Fruit fly (Drosophila melanogaster) whole organism, wandering third instar larva: ENCODE results near the gene PolD2.

ENCODE experiments used
- Abd-B ChIP-seq: fragments of >200 bp; optimal IDR thresholded peaks from 2 replicates; lab custom pipeline; 2017; ENCODE audit warnings: missing biosample characterization, missing genetic modification characterization
- CG32264 ChIP-seq: fragments of 200-800 bp; sonication (Bioruptor generic); optimal IDR thresholded peaks from 2 replicates; lab custom pipeline; 2016; ENCODE audit warnings: missing biosample characterization, missing genetic modification characterization
- CG9705 ChIP-seq: fragments of 200-800 bp; sonication (Bioruptor generic); optimal IDR thresholded peaks from 2 replicates; lab custom pipeline; 2018; ENCODE audit warnings: missing biosample characterization, mild to moderate bottlenecking, missing genetic modification characterization
- Dfd ChIP-seq: fragments of >200 bp; optimal IDR thresholded peaks from 2 replicates; lab custom pipeline; 2017; ENCODE audit warnings: missing biosample characterization, missing genetic modification characterization
- Dif ChIP-seq: fragments of 200-275, 200-300 bp; sonication (Bioruptor generic); optimal IDR thresholded peaks from 2 replicates; lab custom pipeline; 2018; ENCODE audit warnings: missing biosample characterization, missing genetic modification characterization; ENCODE audit not compliant: partially characterized antibody
- GATAd ChIP-seq: sonication (Bioruptor generic); optimal IDR thresholded peaks from 2 replicates; lab custom pipeline; 2016; ENCODE audit warnings: missing biosample characterization, missing genetic modification characterization
- HLH106 ChIP-seq: fragments of 200-800 bp; optimal IDR thresholded peaks from 3 replicates; lab custom pipeline; 2019; ENCODE audit warnings: missing biosample characterization, mild to moderate bottlenecking, missing genetic modification characterization, moderate library complexity
- Hnf4 ChIP-seq: fragments of 200-800 bp; sonication (Bioruptor generic); optimal IDR thresholded peaks from 2 replicates; lab custom pipeline; 2016; ENCODE audit warnings: missing biosample characterization, mild to moderate bottlenecking, missing genetic modification characterization
- Hr78 ChIP-seq: fragments of >200 bp; optimal IDR thresholded peaks from 2 replicates; lab custom pipeline; 2017; ENCODE audit warnings: missing biosample characterization, missing genetic modification characterization
- Hr83 ChIP-seq: fragments of 200-300 bp; sonication (Bioruptor generic); optimal IDR thresholded peaks from 2 replicates; lab custom pipeline; 2016; ENCODE audit warnings: missing biosample characterization, mild to moderate bottlenecking, missing genetic modification characterization, moderate library complexity; ENCODE audit not compliant: poor library complexity, severe bottlenecking
- Jra ChIP-seq: sonication (Bioruptor generic); optimal IDR thresholded peaks from 2 replicates; lab custom pipeline; 2016; ENCODE audit warnings: missing biosample characterization, missing genetic modification characterization
- Mio ChIP-seq: sonication (Bioruptor generic); optimal IDR thresholded peaks from 2 replicates; lab custom pipeline; 2016; ENCODE audit warnings: missing biosample characterization, missing genetic modification characterization
- Myc ChIP-seq: fragments of >200 bp; optimal IDR thresholded peaks from 2 replicates; lab custom pipeline; 2017
- N ChIP-seq: fragments of >200 bp; optimal IDR thresholded peaks from 2 replicates; lab custom pipeline; 2018; ENCODE audit warnings: missing biosample characterization, missing external identifiers, missing genetic modification characterization
- OdsH ChIP-seq: fragments of 200-800 bp; sonication (Bioruptor generic); optimal IDR thresholded peaks from 2 replicates; lab custom pipeline; 2016; ENCODE audit warnings: missing biosample characterization, mild to moderate bottlenecking, missing genetic modification characterization
- Rel ChIP-seq, 2 experiments: fragments of 200-800 bp; sonication (Bioruptor generic) in 1 of 2; optimal IDR thresholded peaks; 2 replicates in 1 of 2; 3 replicates in 1 of 2; lab custom pipeline; 2016 to 2019; ENCODE audit warnings: mild to moderate bottlenecking in 2 of 2, missing biosample characterization in 2 of 2, missing genetic modification characterization in 2 of 2, moderate library complexity in 1 of 2
- Sp1 ChIP-seq: fragments of 200-800 bp; sonication (Bioruptor generic); optimal IDR thresholded peaks from 3 replicates; lab custom pipeline; 2019; ENCODE audit warnings: missing biosample characterization, mild to moderate bottlenecking, missing genetic modification characterization, moderate library complexity
- Vsx2 ChIP-seq: fragments of 200-300, 225-300 bp; sonication (Bioruptor generic); optimal IDR thresholded peaks from 2 replicates; lab custom pipeline; 2018; ENCODE audit warnings: missing biosample characterization, missing genetic modification characterization; ENCODE audit not compliant: partially characterized antibody
- br ChIP-seq: fragments of 200-800 bp; sonication (Bioruptor generic); optimal IDR thresholded peaks from 2 replicates; lab custom pipeline; 2016; ENCODE audit warnings: missing biosample characterization, missing genetic modification characterization
- dl ChIP-seq, 2 experiments: fragments of 175-275, 200-275 bp in 1 of 2; fragments of 200-275 bp in 1 of 2; sonication (Bioruptor generic); optimal IDR thresholded peaks; lab custom pipeline; 2018; ENCODE audit warnings: mild to moderate bottlenecking in 2 of 2, missing biosample characterization in 2 of 2, missing genetic modification characterization in 2 of 2, moderate library complexity in 2 of 2; ENCODE audit not compliant: partially characterized antibody in 2 of 2, insufficient read depth in 1 of 2
- dmrt93B ChIP-seq: fragments of 200-800 bp; sonication (Bioruptor generic); optimal IDR thresholded peaks from 2 replicates; lab custom pipeline; 2018; ENCODE audit warnings: missing biosample characterization, mild to moderate bottlenecking, missing genetic modification characterization
- dsf ChIP-seq: sonication (Bioruptor generic); optimal IDR thresholded peaks from 2 replicates; lab custom pipeline; 2016; ENCODE audit warnings: missing biosample characterization, missing genetic modification characterization, borderline replicate concordance
- ey ChIP-seq: fragments of 200-800 bp; sonication (Bioruptor generic); optimal IDR thresholded peaks from 2 replicates; lab custom pipeline; 2016; ENCODE audit warnings: missing biosample characterization, missing genetic modification characterization
- foxo ChIP-seq, 2 experiments: fragments of 200-800 bp; sonication (Bioruptor generic); optimal IDR thresholded peaks; 2 replicates in 1 of 2; 3 replicates in 1 of 2; lab custom pipeline; 2016 to 2017; ENCODE audit warnings: missing biosample characterization in 2 of 2, missing genetic modification characterization in 2 of 2
- fru ChIP-seq: fragments of 200-800 bp; sonication (Bioruptor generic); optimal IDR thresholded peaks from 3 replicates; lab custom pipeline; 2016; ENCODE audit warnings: missing biosample characterization, mild to moderate bottlenecking, missing genetic modification characterization
- jim ChIP-seq: fragments of 175-275, 200-325 bp; sonication (Bioruptor generic); optimal IDR thresholded peaks from 2 replicates; lab custom pipeline; 2016; ENCODE audit warnings: missing biosample characterization, mild to moderate bottlenecking, missing genetic modification characterization
- lola ChIP-seq: fragments of >200 bp; optimal IDR thresholded peaks from 2 replicates; lab custom pipeline; 2017; ENCODE audit warnings: missing biosample characterization, missing genetic modification characterization
- pan ChIP-seq: fragments of >200 bp; optimal IDR thresholded peaks from 2 replicates; lab custom pipeline; 2017
- psq ChIP-seq: fragments of 200-800 bp; sonication (Bioruptor generic); optimal IDR thresholded peaks from 3 replicates; lab custom pipeline; 2017; ENCODE audit warnings: missing biosample characterization, mild to moderate bottlenecking, missing genetic modification characterization, moderate library complexity
- sage ChIP-seq: fragments of 200-800 bp; sonication (Bioruptor generic); optimal IDR thresholded peaks from 2 replicates; lab custom pipeline; 2016; ENCODE audit warnings: missing biosample characterization, mild to moderate bottlenecking, missing genetic modification characterization
- tai ChIP-seq: sonication (Bioruptor generic); optimal IDR thresholded peaks from 2 replicates; lab custom pipeline; 2016; ENCODE audit warnings: missing biosample characterization, missing genetic modification characterization
- usp ChIP-seq: fragments of >200 bp; optimal IDR thresholded peaks from 2 replicates; lab custom pipeline; 2017; ENCODE audit warnings: missing biosample characterization, missing genetic modification characterization
- woc ChIP-seq: sonication (Bioruptor generic); optimal IDR thresholded peaks from 2 replicates; lab custom pipeline; 2016; ENCODE audit warnings: missing biosample characterization, mild to moderate bottlenecking, missing genetic modification characterization

The PolD2 gene

dm6 chr3L:1816614-1817013, 41.2 kb downstream of the PolD2 start:
- TF ChIP-seq dmrt93B (GFP tag; lab: Kevin White, UChicago) (no peak), GATAd (GFP tag; lab: Kevin White, UChicago) (no peak), HLH106 (tag; lab: Kevin White, UChicago) (no peak), lola (no peak), woc (GFP tag; lab: Kevin White, UChicago) (no peak), dl (GFP tag; optimal IDR thresholded peaks at IDR 0.05; lab: Kevin White, UChicago; ENCODE audit: insufficient read depth in 1 of 2, partially characterized antibody in 2 of 2) (no peak), Dfd (GFP tag; lab: Kevin White, UChicago) (no peak), N (GFP tag; lab: Kevin White, UChicago) (no peak), Hr78 (no peak), usp (GFP tag; lab: Kevin White, UChicago) (no peak), CG32264 (GFP tag; lab: Kevin White, UChicago) (no peak), br (no peak), Sp1 (GFP tag; lab: Kevin White, UChicago) (no peak), Abd-B (no peak), fru (GFP tag; lab: Kevin White, UChicago) (no peak), tai (no peak), Rel (GFP tag; optimal IDR thresholded peaks at IDR 0.05; lab: Kevin White, UChicago) (no peak), Rel (tag; optimal IDR thresholded peaks at IDR 0.05; lab: Kevin White, UChicago) (no peak)

- TF ChIP-seq Abd-B = no peak
- TF ChIP-seq dl (GFP tag; optimal IDR thresholded peaks at IDR 0.05; lab: Kevin White, UChicago; ENCODE audit: insufficient read depth in 1 of 2, partially characterized antibody in 2 of 2) = no peak
- no peak for TF ChIP-seq br
- no peak for TF ChIP-seq ey (GFP tag; lab: Kevin White, UChicago)
- no peak for TF ChIP-seq jim (GFP tag; lab: Kevin White, UChicago)
- no peak for TF ChIP-seq Mio (GFP tag; lab: Kevin White, UChicago)
- TF ChIP-seq psq = no peak
- TF ChIP-seq Myc (lab: Kevin White, UChicago) = no peak
- TF ChIP-seq Rel (GFP tag; optimal IDR thresholded peaks at IDR 0.05; lab: Kevin White, UChicago) = no peak
- no peak for TF ChIP-seq Rel (tag; optimal IDR thresholded peaks at IDR 0.05; lab: Kevin White, UChicago)
- TF ChIP-seq usp (GFP tag; lab: Kevin White, UChicago) = no peak
- no peak for TF ChIP-seq foxo (GFP tag; optimal IDR thresholded peaks at IDR 0.05; lab: Kevin White, UChicago)
- TF ChIP-seq N (GFP tag; lab: Kevin White, UChicago) = no peak
Observed at dm6 chr3L:1817405-1817804, 42.0 kb downstream of the PolD2 start.

- no peak for TF ChIP-seq Sp1 (GFP tag; lab: Kevin White, UChicago)
- no peak for TF ChIP-seq Myc (lab: Kevin White, UChicago)
- TF ChIP-seq dmrt93B (GFP tag; lab: Kevin White, UChicago) = no peak
- no peak for TF ChIP-seq Hr78
- TF ChIP-seq dl (GFP tag; optimal IDR thresholded peaks at IDR 0.05; lab: Kevin White, UChicago; ENCODE audit: insufficient read depth in 1 of 2, partially characterized antibody in 2 of 2) = no peak
- no peak for TF ChIP-seq foxo (GFP tag; optimal IDR thresholded peaks at IDR 0.05; lab: Kevin White, UChicago)
- TF ChIP-seq sage (GFP tag; lab: Kevin White, UChicago) = no peak
- no peak for TF ChIP-seq CG9705
- TF ChIP-seq N (GFP tag; lab: Kevin White, UChicago) = no peak
- TF ChIP-seq Jra (GFP tag; lab: Kevin White, UChicago) = no peak
- TF ChIP-seq Rel (GFP tag; optimal IDR thresholded peaks at IDR 0.05; lab: Kevin White, UChicago) = no peak
- no peak for TF ChIP-seq Rel (tag; optimal IDR thresholded peaks at IDR 0.05; lab: Kevin White, UChicago)
- no peak for TF ChIP-seq dsf (GFP tag; lab: Kevin White, UChicago)
Observed at dm6 chr3L:1818834-1819233, 43.4 kb downstream of the PolD2 start.

- no peak for TF ChIP-seq CG32264 (GFP tag; lab: Kevin White, UChicago)
- TF ChIP-seq usp (GFP tag; lab: Kevin White, UChicago) = no peak
- TF ChIP-seq Abd-B = no peak
- no peak for TF ChIP-seq psq
Observed at dm6 chr3L:1821140-1821539, 45.7 kb downstream of the PolD2 start.

dm6 chr3L:1822365-1822764, 46.9 kb downstream of the PolD2 start:
- TF ChIP-seq OdsH (GFP tag; lab: Kevin White, UChicago) (no peak), Hnf4 (GFP tag; lab: Kevin White, UChicago) (no peak), Dif (GFP tag; lab: Kevin White, UChicago) (no peak), ey (GFP tag; lab: Kevin White, UChicago) (no peak), pan (no peak), HLH106 (tag; lab: Kevin White, UChicago) (no peak), Vsx2 (GFP tag; lab: Kevin White, UChicago) (no peak), dsf (GFP tag; lab: Kevin White, UChicago) (no peak), foxo (GFP tag; optimal IDR thresholded peaks at IDR 0.05; lab: Kevin White, UChicago) (no peak), Hr83 (no peak), psq (no peak), Jra (GFP tag; lab: Kevin White, UChicago) (no peak), Rel (GFP tag; optimal IDR thresholded peaks at IDR 0.05; lab: Kevin White, UChicago) (no peak), Rel (tag; optimal IDR thresholded peaks at IDR 0.05; lab: Kevin White, UChicago) (no peak), lola (no peak)
